Worm (Caenorhabditis elegans): ENCODE measurements around the gene set-13.

DNA sequence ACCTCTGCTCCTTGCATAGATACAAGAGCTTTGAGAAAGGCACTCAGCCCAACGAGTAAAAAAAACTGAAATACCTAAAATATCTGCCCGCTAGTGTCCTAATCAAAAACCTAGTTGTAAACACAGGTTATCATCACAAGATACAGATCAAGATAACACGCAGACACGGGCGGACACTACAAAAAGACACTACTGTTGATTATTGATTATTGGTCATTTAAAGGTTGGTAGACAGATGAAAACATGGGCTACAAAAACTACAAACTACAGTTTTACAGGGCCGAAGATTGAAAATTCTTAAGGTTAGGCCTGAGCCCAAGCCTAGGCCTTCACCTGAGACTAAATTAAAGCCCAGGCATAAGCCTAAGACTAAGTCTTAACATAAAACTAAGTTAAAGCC lies 42.1 kb downstream of the set-13 start:
- TF ChIP-seq snpc-4 (GFP tag; optimal IDR thresholded peaks at IDR 0.05) (no peak), snpc-4 (tag; optimal IDR thresholded peaks at IDR 0.05) (no peak), madf-6 (GFP tag; IDR thresholded peaks at IDR 0.05) (no peak), ztf-22 (GFP tag; optimal IDR thresholded peaks at IDR 0.05) (no peak), nfya-2 (GFP tag; IDR thresholded peaks at IDR 0.05) (no peak), madf-8 (GFP tag; conservative IDR thresholded peaks at IDR 0.05) (no peak), ets-4 (GFP tag; optimal IDR thresholded peaks at IDR 0.05) (no peak)
